Worm (Caenorhabditis elegans) whole organism, L4 larva: Measurements from ENCODE around the gene Y6E2A.4.

Experiments
- F26F4.8 ChIP-seq: fragments of 200-800 bp; sonication (Bioruptor generic); conservative IDR thresholded peaks from 2 replicates; pipeline ENCODE4 v1.3.6; 2022; ENCODE audit warnings: missing genetic modification characterization, missing compliant biosample characterization
- T20F7.1 ChIP-seq: fragments of 200-800 bp; sonication (Bioruptor generic); optimal IDR thresholded peaks from 2 replicates; lab custom pipeline; 2018; ENCODE audit warnings: mild to moderate bottlenecking, missing genetic modification characterization, missing compliant biosample characterization
- T26A8.4 ChIP-seq: fragments of 200-800 bp; sonication (Bioruptor generic); IDR thresholded peaks from 2 replicates; pipeline ENCODE4 v1.3.6; 2022; ENCODE audit warnings: missing genetic modification characterization, missing compliant biosample characterization
- Y105C5A.15 ChIP-seq: fragments of 200-800 bp; sonication (Bioruptor generic); IDR thresholded peaks from 2 replicates; pipeline ENCODE4 v1.3.6; 2022; ENCODE audit warnings: missing genetic modification characterization, missing compliant biosample characterization
- Y48G9A.11 ChIP-seq: fragments of 200-800 bp; sonication (Bioruptor generic); IDR thresholded peaks from 2 replicates; pipeline ENCODE4 v1.3.6; 2022; ENCODE audit warnings: missing genetic modification reagents, missing genetic modification characterization, missing compliant biosample characterization
- Y5F2A.4 ChIP-seq: fragments of 200-800 bp; sonication (Bioruptor generic); optimal IDR thresholded peaks from 2 replicates; lab custom pipeline; 2018; ENCODE audit warnings: mild to moderate bottlenecking, missing genetic modification characterization, missing compliant biosample characterization
- Y75B8A.6 ChIP-seq: fragments of 200-800 bp; sonication (Bioruptor generic); IDR thresholded peaks from 2 replicates; pipeline ENCODE4 v1.3.6; 2022; ENCODE audit warnings: missing genetic modification reagents, missing genetic modification characterization, missing compliant biosample characterization
- ZK337.2 ChIP-seq: fragments of 200-800 bp; sonication (Bioruptor generic); IDR thresholded peaks from 2 replicates; pipeline ENCODE4 v1.3.6; 2022; ENCODE audit warnings: missing genetic modification reagents, missing genetic modification characterization, missing compliant biosample characterization
- aha-1 ChIP-seq: fragments of 150-350 bp; peaks from one replicate; lab custom pipeline; 2014; ENCODE audit warnings: missing biosample characterization, missing genetic modification characterization
- ama-1 ChIP-seq: fragments of 150-350 bp; optimal IDR thresholded peaks from 2 replicates; lab custom pipeline; 2014; ENCODE audit warnings: inconsistent platforms, mixed read lengths
- arid-1 ChIP-seq: fragments of 200-800 bp; sonication (Bioruptor generic); conservative IDR thresholded peaks from 2 replicates; pipeline ENCODE4 v1.3.6; 2022; ENCODE audit warnings: missing genetic modification reagents, missing genetic modification characterization, missing compliant biosample characterization
- attf-4 ChIP-seq: sonication (generic microtip); optimal IDR thresholded peaks from 3 replicates; lab custom pipeline; 2017; ENCODE audit warnings: missing biosample characterization, missing genetic modification characterization
- ceh-32 ChIP-seq: sonication (generic microtip); optimal IDR thresholded peaks from 2 replicates; lab custom pipeline; 2016; ENCODE audit warnings: mild to moderate bottlenecking, missing genetic modification characterization, missing compliant biosample characterization; ENCODE audit not compliant: poor library complexity
- daf-16 ChIP-seq, 3 experiments: sonication (generic microtip); optimal IDR thresholded peaks; 2 replicates each; lab custom pipeline; 2016 to 2017; ENCODE audit warnings: missing genetic modification characterization in 3 of 3, missing genetic modification reagents in 3 of 3, mild to moderate bottlenecking in 2 of 3, missing compliant biosample characterization in 2 of 3, missing biosample characterization in 1 of 3, moderate library complexity in 1 of 3
- daf-19 ChIP-seq: fragments of 200-800 bp; sonication (Bioruptor generic); conservative IDR thresholded peaks from 2 replicates; pipeline ENCODE4 v1.3.6; 2022; ENCODE audit warnings: missing genetic modification characterization, missing compliant biosample characterization
- dmd-6 ChIP-seq: fragments of 200-800 bp; sonication (Bioruptor generic); IDR thresholded peaks from 2 replicates; pipeline ENCODE4 v1.3.6; 2022; ENCODE audit warnings: missing genetic modification reagents, missing genetic modification characterization, missing compliant biosample characterization
- dpl-1 ChIP-seq: fragments of 150-350 bp; optimal IDR thresholded peaks from 2 replicates; lab custom pipeline; 2014; ENCODE audit warnings: missing biosample characterization, missing genetic modification reagents, missing genetic modification characterization
- dve-1 ChIP-seq: sonication (generic microtip); optimal IDR thresholded peaks from 2 replicates; lab custom pipeline; 2017; ENCODE audit warnings: antibody characterized with exemption, mild to moderate bottlenecking, missing genetic modification characterization, missing compliant biosample characterization; ENCODE audit not compliant: insufficient read depth
- egl-27 ChIP-seq: sonication (generic microtip); optimal IDR thresholded peaks from 3 replicates; lab custom pipeline; 2017; ENCODE audit warnings: missing biosample characterization, missing genetic modification reagents, missing genetic modification characterization
- lsy-2 ChIP-seq, 2 experiments: fragments of 150-350 bp in 1 of 2; sonication (generic microtip) in 1 of 2; optimal IDR thresholded peaks; 2 replicates each; lab custom pipeline; 2014 to 2017; ENCODE audit warnings: missing biosample characterization in 2 of 2, missing genetic modification characterization in 2 of 2
- nhr-10 ChIP-seq: fragments of 150-350 bp; optimal IDR thresholded peaks from 2 replicates; lab custom pipeline; 2014; ENCODE audit warnings: missing biosample characterization, missing genetic modification characterization
- nhr-102 ChIP-seq: sonication (generic microtip); optimal IDR thresholded peaks from 2 replicates; lab custom pipeline; 2016; ENCODE audit warnings: mild to moderate bottlenecking, missing genetic modification characterization, moderate library complexity, missing compliant biosample characterization
- nhr-11 ChIP-seq: fragments of 150-350 bp; optimal IDR thresholded peaks from 2 replicates; lab custom pipeline; 2014; ENCODE audit warnings: missing biosample characterization, missing genetic modification characterization
- nhr-28 ChIP-seq: fragments of 150-350 bp; optimal IDR thresholded peaks from 2 replicates; lab custom pipeline; 2014; ENCODE audit warnings: missing biosample characterization, missing genetic modification characterization
- nhr-48 ChIP-seq: sonication (generic microtip); optimal IDR thresholded peaks from 2 replicates; lab custom pipeline; 2016; ENCODE audit warnings: mild to moderate bottlenecking, missing genetic modification characterization, missing compliant biosample characterization
- nhr-6 ChIP-seq: fragments of 150-350 bp; optimal IDR thresholded peaks from 2 replicates; lab custom pipeline; 2014; ENCODE audit warnings: missing biosample characterization, missing genetic modification characterization
- pha-4 ChIP-seq, 2 experiments: fragments of 150-350 bp in 1 of 2; fragments of 200-800 bp in 1 of 2; sonication (Bioruptor generic) in 1 of 2; IDR thresholded peaks in 1 of 2; optimal IDR thresholded peaks in 1 of 2; 2 replicates each; pipeline versions ENCODE4 v1.3.6 to Lab custom; 2014 to 2022; ENCODE audit warnings: missing genetic modification characterization in 2 of 2, missing genetic modification reagents in 2 of 2, missing biosample characterization in 1 of 2, missing compliant biosample characterization in 1 of 2
- pqm-1 ChIP-seq: sonication (generic microtip); optimal IDR thresholded peaks from 2 replicates; lab custom pipeline; 2017; ENCODE audit warnings: missing biosample characterization, missing genetic modification characterization
- rbr-2 ChIP-seq: sonication (generic microtip); optimal IDR thresholded peaks from 2 replicates; lab custom pipeline; 2016; ENCODE audit warnings: missing genotype, missing genetic modification characterization, missing compliant biosample characterization
- saeg-2 ChIP-seq: fragments of 200-800 bp; sonication (Bioruptor generic); IDR thresholded peaks from 2 replicates; pipeline ENCODE4 v1.3.6; 2022; ENCODE audit warnings: missing genetic modification reagents, missing genetic modification characterization, missing compliant biosample characterization
- sdz-12 ChIP-seq: fragments of 200-800 bp; sonication (Bioruptor generic); optimal IDR thresholded peaks from 2 replicates; lab custom pipeline; 2018; ENCODE audit warnings: mild to moderate bottlenecking, missing genetic modification characterization, missing compliant biosample characterization
- spr-1 ChIP-seq: sonication (generic microtip); optimal IDR thresholded peaks from 2 replicates; lab custom pipeline; 2016; ENCODE audit warnings: mild to moderate bottlenecking, missing genetic modification characterization, missing compliant biosample characterization
- vab-7 ChIP-seq: fragments of 200-800 bp; sonication (Bioruptor generic); IDR thresholded peaks from 2 replicates; pipeline ENCODE4 v1.3.6; 2022; ENCODE audit warnings: missing genetic modification reagents, missing genetic modification characterization, missing compliant biosample characterization
- ztf-11 ChIP-seq: fragments of 150-350 bp; optimal IDR thresholded peaks from 2 replicates; lab custom pipeline; 2014; ENCODE audit warnings: missing biosample characterization, missing genetic modification characterization

Y6E2A.4 gene

ce11 chrV:15730459-15730858 lies 13.9 kb upstream of the Y6E2A.4 start, which contains the start of gene Y6E2A.10:
TSS of gene Y6E2A.10 (minus strand) at chrV:15730559.
- TF ChIP-seq dmd-6 (GFP tag; lab: Robert Waterston, UW) (no peak), aha-1 (tag; lab: Kevin White, UChicago) (no peak)

ce11 chrV:15726610-15727009 lies 10.0 kb upstream of the Y6E2A.4 start, which contains the start of the genes irld-57 and sfxn-1.3:
TSS of gene irld-57 (minus strand) at chrV:15726710.
TSS of gene sfxn-1.3 (plus strand) at chrV:15726841.
- TF ChIP-seq ama-1 (lab: Kevin White, UChicago) (no peak), dpl-1 (GFP tag; lab: Kevin White, UChicago) (no peak), lsy-2 (tag; optimal IDR thresholded peaks at IDR 0.05; lab: Kevin White, UChicago) (no peak), arid-1 (GFP tag; lab: Robert Waterston, UW) (no peak)

- TF ChIP-seq lsy-2 (tag; optimal IDR thresholded peaks at IDR 0.05; lab: Kevin White, UChicago) (no peak), saeg-2 (GFP tag; lab: Robert Waterston, UW) (no peak), rbr-2 (tag; lab: Kevin White, UChicago) (no peak), ZK337.2 (GFP tag; lab: Robert Waterston, UW) (no peak), vab-7 (no peak), spr-1 (tag; lab: Kevin White, UChicago) (no peak), Y48G9A.11 (GFP tag; lab: Robert Waterston, UW) (no peak), attf-4 (tag; lab: Kevin White, UChicago) (no peak), ceh-32 (no peak), Y5F2A.4 (GFP tag; lab: Kevin White, UChicago) (no peak), nhr-10 (tag; lab: Kevin White, UChicago) (no peak), nhr-48 (tag; lab: Kevin White, UChicago) (no peak), pha-4 (GFP tag; IDR thresholded peaks at IDR 0.05; lab: Robert Waterston, UW) (no peak), pha-4 (tag; optimal IDR thresholded peaks at IDR 0.05; lab: Kevin White, UChicago) (no peak), dve-1 (no peak), daf-16 (GFP tag; optimal IDR thresholded peaks at IDR 0.05; lab: Kevin White, UChicago) (no peak), daf-16 (tag; optimal IDR thresholded peaks at IDR 0.05; lab: Kevin White, UChicago) (no peak), T20F7.1 (GFP tag; lab: Kevin White, UChicago) (no peak), egl-27 (tag; lab: Kevin White, UChicago) (no peak), daf-19 (no peak)
Measured at ce11 chrV:15721888-15722287, 5.3 kb upstream of the Y6E2A.4 start, which contains the start of gene srh-140. TSS of gene srh-140 (plus strand) at chrV:15722188.

ce11 chrV:15721431-15721830 lies 4.9 kb upstream of the Y6E2A.4 start:
- peak; percentile 24 for TF ChIP-seq aha-1 (tag; lab: Kevin White, UChicago)
- TF ChIP-seq arid-1 (GFP tag; lab: Robert Waterston, UW) = no peak

ce11 chrV:15719570-15719969 lies 3.0 kb upstream of the Y6E2A.4 start, which contains the start of gene Y6E2A.7:
TSS of gene Y6E2A.7 (plus strand) at chrV:15719870.
- TF ChIP-seq Y105C5A.15 = no peak
- no peak for TF ChIP-seq nhr-11
- TF ChIP-seq nhr-6 (tag; lab: Kevin White, UChicago) = no peak
- TF ChIP-seq sdz-12 = no peak
- TF ChIP-seq pqm-1 (tag; lab: Kevin White, UChicago) = no peak
- no peak for TF ChIP-seq F26F4.8 (GFP tag; lab: Robert Waterston, UW)
- TF ChIP-seq nhr-28 (tag; lab: Kevin White, UChicago) = no peak
- no peak for TF ChIP-seq arid-1 (GFP tag; lab: Robert Waterston, UW)
- no peak for TF ChIP-seq nhr-102 (tag; lab: Kevin White, UChicago)
- no peak for TF ChIP-seq Y75B8A.6 (GFP tag; lab: Robert Waterston, UW)
- TF ChIP-seq nhr-10 (tag; lab: Kevin White, UChicago) = no peak
- no peak for TF ChIP-seq T26A8.4 (GFP tag; lab: Robert Waterston, UW)
- no peak for TF ChIP-seq ztf-11 (tag; lab: Kevin White, UChicago)
